Worm (Caenorhabditis elegans) whole organism, young adult: Measurements from ENCODE around the gene set-4.

Source experiments
- B0261.1 ChIP-seq: sonication (generic microtip); optimal IDR thresholded peaks from 2 replicates; lab custom pipeline; 2016; ENCODE audit warnings: mild to moderate bottlenecking, missing genetic modification characterization, moderate library complexity, missing compliant biosample characterization
- B0336.3 ChIP-seq: fragments of 200-800 bp; sonication (Bioruptor generic); IDR thresholded peaks from 2 replicates; pipeline ENCODE4 v1.3.6; 2022; ENCODE audit warnings: missing genetic modification characterization, missing compliant biosample characterization
- F22D6.2 ChIP-seq: sonication (generic microtip); optimal IDR thresholded peaks from 2 replicates; lab custom pipeline; 2016; ENCODE audit warnings: mild to moderate bottlenecking, missing genetic modification characterization, missing compliant biosample characterization
- F33H1.4 ChIP-seq: fragments of 200-800 bp; sonication (Bioruptor generic); IDR thresholded peaks from 2 replicates; pipeline ENCODE4 v1.3.6; 2022; ENCODE audit warnings: missing genetic modification reagents, missing genetic modification characterization, missing compliant biosample characterization
- F39B2.1 ChIP-seq: fragments of 200-800 bp; sonication (Bioruptor generic); IDR thresholded peaks from 2 replicates; pipeline ENCODE4 v1.3.6; 2022; ENCODE audit warnings: missing genetic modification reagents, missing genetic modification characterization, missing compliant biosample characterization
- F57A8.1 ChIP-seq: fragments of 200-800 bp; sonication (Bioruptor generic); optimal IDR thresholded peaks from 2 replicates; lab custom pipeline; 2018; ENCODE audit warnings: mild to moderate bottlenecking, missing genetic modification characterization, moderate library complexity, missing compliant biosample characterization
- K12H6.12 ChIP-seq: fragments of 200-800 bp; sonication (Bioruptor generic); optimal IDR thresholded peaks from 2 replicates; lab custom pipeline; 2018; ENCODE audit warnings: mild to moderate bottlenecking, missing genetic modification characterization, missing compliant biosample characterization
- T26A5.8 ChIP-seq: sonication (generic microtip); optimal IDR thresholded peaks from 2 replicates; lab custom pipeline; 2016; ENCODE audit warnings: missing genetic modification characterization, missing compliant biosample characterization
- Y95B8A.8 ChIP-seq: fragments of 200-800 bp; sonication (Bioruptor generic); IDR thresholded peaks from 2 replicates; pipeline ENCODE4 v1.3.6; 2022; ENCODE audit warnings: missing genetic modification reagents, missing genetic modification characterization, missing compliant biosample characterization
- atf-7 ChIP-seq: sonication (generic microtip); optimal IDR thresholded peaks from 2 replicates; lab custom pipeline; 2017; ENCODE audit warnings: mild to moderate bottlenecking, missing genetic modification characterization, missing compliant biosample characterization
- attf-5 ChIP-seq: fragments of 200-800 bp; sonication (Bioruptor generic); optimal IDR thresholded peaks from 2 replicates; lab custom pipeline; 2018; ENCODE audit warnings: mild to moderate bottlenecking, missing genetic modification characterization, missing compliant biosample characterization
- attf-6 ChIP-seq: fragments of 200-800 bp; sonication (Bioruptor generic); IDR thresholded peaks from 2 replicates; pipeline ENCODE4 v1.3.6; 2022; ENCODE audit warnings: missing genetic modification reagents, missing genetic modification characterization, missing compliant biosample characterization
- ccch-3 ChIP-seq: fragments of 200-800 bp; sonication (Bioruptor generic); optimal IDR thresholded peaks from 2 replicates; lab custom pipeline; 2018; ENCODE audit warnings: mild to moderate bottlenecking, missing genetic modification characterization, missing compliant biosample characterization
- cebp-1 ChIP-seq, 2 experiments: fragments of 200-800 bp in 1 of 2; sonication (Bioruptor generic) in 1 of 2; sonication (generic microtip) in 1 of 2; IDR thresholded peaks in 1 of 2; optimal IDR thresholded peaks in 1 of 2; 2 replicates each; pipeline versions ENCODE4 v1.3.6 to Lab custom; 2017 to 2022; ENCODE audit warnings: missing compliant biosample characterization in 2 of 2, missing genetic modification characterization in 2 of 2, mild to moderate bottlenecking in 1 of 2, missing genetic modification reagents in 1 of 2, moderate library complexity in 1 of 2
- cebp-2 ChIP-seq: fragments of 200-800 bp; sonication (Bioruptor generic); IDR thresholded peaks from 2 replicates; pipeline ENCODE4 v1.3.6; 2022; ENCODE audit warnings: missing genetic modification characterization, missing compliant biosample characterization
- ceh-27 ChIP-seq: fragments of 200-800 bp; sonication (Bioruptor generic); optimal IDR thresholded peaks from 2 replicates; lab custom pipeline; 2018; ENCODE audit warnings: mild to moderate bottlenecking, missing genetic modification characterization, moderate library complexity, missing compliant biosample characterization
- ceh-40 ChIP-seq: fragments of 200-800 bp; sonication (Bioruptor generic); IDR thresholded peaks from 2 replicates; pipeline ENCODE4 v1.3.6; 2022; ENCODE audit warnings: missing genetic modification characterization, missing compliant biosample characterization
- dox-1 ChIP-seq: fragments of 200-800 bp; sonication (Bioruptor generic); IDR thresholded peaks from 2 replicates; pipeline ENCODE4 v1.3.6; 2022; ENCODE audit warnings: missing genetic modification reagents, missing genetic modification characterization, missing compliant biosample characterization
- dpl-1 ChIP-seq: fragments of 150-350 bp; optimal IDR thresholded peaks from 2 replicates; lab custom pipeline; 2014; ENCODE audit warnings: missing biosample characterization, missing genetic modification reagents, missing genetic modification characterization
- efl-1 ChIP-seq: fragments of 150-350 bp; optimal IDR thresholded peaks from 2 replicates; lab custom pipeline; 2014; ENCODE audit warnings: missing biosample characterization, missing genetic modification reagents, missing genetic modification characterization
- egrh-3 ChIP-seq: fragments of 200-800 bp; sonication (Bioruptor generic); IDR thresholded peaks from 2 replicates; pipeline ENCODE4 v1.3.6; 2022; ENCODE audit warnings: missing genetic modification reagents, missing genetic modification characterization, missing compliant biosample characterization
- ets-4 ChIP-seq: fragments of 200-800 bp; sonication (Bioruptor generic); optimal IDR thresholded peaks from 2 replicates; lab custom pipeline; 2018; ENCODE audit warnings: mild to moderate bottlenecking, missing genetic modification characterization, missing compliant biosample characterization
- fkh-3 ChIP-seq: sonication (generic microtip); optimal IDR thresholded peaks from 2 replicates; lab custom pipeline; 2016; ENCODE audit warnings: mild to moderate bottlenecking, missing genetic modification characterization, missing compliant biosample characterization
- hlh-12 ChIP-seq: sonication (generic microtip); optimal IDR thresholded peaks from 2 replicates; lab custom pipeline; 2016; ENCODE audit warnings: missing genetic modification characterization, missing compliant biosample characterization
- hrde-1 ChIP-seq: sonication (generic microtip); optimal IDR thresholded peaks from 2 replicates; lab custom pipeline; 2016; ENCODE audit warnings: missing genetic modification characterization, mild to moderate bottlenecking, missing compliant biosample characterization, moderate library complexity, missing genotype, missing genetic modification reagents, borderline replicate concordance
- lag-1 ChIP-seq: fragments of 200-800 bp; sonication (Bioruptor generic); IDR thresholded peaks from 2 replicates; pipeline ENCODE4 v1.3.6; 2022; ENCODE audit warnings: missing genetic modification reagents, missing genetic modification characterization, missing compliant biosample characterization
- let-526 ChIP-seq: fragments of 200-800 bp; sonication (Bioruptor generic); IDR thresholded peaks from 2 replicates; pipeline ENCODE4 v1.3.6; 2022; ENCODE audit warnings: missing genetic modification reagents, missing genetic modification characterization, missing compliant biosample characterization
- lin-26 ChIP-seq: fragments of 200-800 bp; sonication (Bioruptor generic); IDR thresholded peaks from 2 replicates; pipeline ENCODE4 v1.3.6; 2022; ENCODE audit warnings: missing genetic modification reagents, missing genetic modification characterization, missing compliant biosample characterization
- lin-40 ChIP-seq: sonication (generic microtip); optimal IDR thresholded peaks from 2 replicates; lab custom pipeline; 2016; ENCODE audit warnings: missing genetic modification characterization, mild to moderate bottlenecking, missing compliant biosample characterization, missing genotype, missing genetic modification reagents
- lin-54 ChIP-seq: fragments of 200-800 bp; sonication (Bioruptor generic); optimal IDR thresholded peaks from 2 replicates; lab custom pipeline; 2018; ENCODE audit warnings: mild to moderate bottlenecking, missing genetic modification characterization, missing compliant biosample characterization
- madf-8 ChIP-seq: fragments of 200-800 bp; sonication (Bioruptor generic); conservative IDR thresholded peaks from 2 replicates; pipeline ENCODE4 v1.3.6; 2022; ENCODE audit warnings: missing genetic modification reagents, missing genetic modification characterization, missing compliant biosample characterization
- mel-28 ChIP-seq: sonication (generic microtip); optimal IDR thresholded peaks from 2 replicates; lab custom pipeline; 2016; ENCODE audit warnings: borderline replicate concordance, mild to moderate bottlenecking, missing genetic modification characterization, missing compliant biosample characterization
- mes-4 ChIP-seq: sonication (generic microtip); optimal IDR thresholded peaks from 2 replicates; lab custom pipeline; 2016; ENCODE audit warnings: missing genotype, missing genetic modification characterization, missing compliant biosample characterization
- nhr-179 ChIP-seq: sonication (generic microtip); optimal IDR thresholded peaks from 2 replicates; lab custom pipeline; 2016; ENCODE audit warnings: mild to moderate bottlenecking, missing genetic modification characterization, missing compliant biosample characterization
- nhr-27 ChIP-seq: fragments of 200-800 bp; sonication (Bioruptor generic); optimal IDR thresholded peaks from 2 replicates; lab custom pipeline; 2018; ENCODE audit warnings: mild to moderate bottlenecking, missing genetic modification characterization, moderate library complexity, missing compliant biosample characterization
- nhr-80 ChIP-seq: sonication (generic microtip); optimal IDR thresholded peaks from 2 replicates; lab custom pipeline; 2016; ENCODE audit warnings: missing genetic modification characterization, missing compliant biosample characterization
- pha-4 ChIP-seq: fragments of 150-350 bp; sonication (generic microtip); optimal IDR thresholded peaks from 2 replicates; lab custom pipeline; 2014; ENCODE audit warnings: missing biosample characterization, missing genetic modification reagents, missing genetic modification characterization
- rec-8 ChIP-seq, 2 experiments: sonication (generic microtip); optimal IDR thresholded peaks; 2 replicates each; lab custom pipeline; 2016; ENCODE audit warnings: mild to moderate bottlenecking in 2 of 2, missing genetic modification characterization in 2 of 2, missing genetic modification reagents in 2 of 2, missing genotype in 2 of 2, missing biosample characterization in 1 of 2, missing compliant biosample characterization in 1 of 2, moderate library complexity in 1 of 2
- repo-1 ChIP-seq: sonication (generic microtip); optimal IDR thresholded peaks from 2 replicates; lab custom pipeline; 2017; ENCODE audit warnings: mild to moderate bottlenecking, missing genetic modification characterization, missing compliant biosample characterization
- rpc-1 ChIP-seq, 2 experiments: fragments of 150-350 bp in 1 of 2; sonication (generic microtip) in 1 of 2; optimal IDR thresholded peaks; 2 replicates each; lab custom pipeline; 2014 to 2018; ENCODE audit warnings: missing biosample characterization in 1 of 2, missing genetic modification characterization in 1 of 2, missing genetic modification reagents in 1 of 2, missing genotype in 1 of 2
- sea-2 ChIP-seq: fragments of 200-800 bp; sonication (Bioruptor generic); IDR thresholded peaks from 2 replicates; pipeline ENCODE4 v1.3.6; 2022; ENCODE audit warnings: missing genetic modification characterization, missing compliant biosample characterization
- snpc-4 ChIP-seq, 5 experiments: fragments of 150-350 bp in 1 of 5; sonication (generic microtip) in 4 of 5; optimal IDR thresholded peaks; 2 replicates each; lab custom pipeline; 2014 to 2018; ENCODE audit warnings: missing genetic modification characterization in 5 of 5, missing biosample characterization in 3 of 5, antibody characterized with exemption in 2 of 5, mild to moderate bottlenecking in 2 of 5, missing compliant biosample characterization in 2 of 5, missing genotype in 2 of 5, moderate library complexity in 2 of 5, missing genetic modification reagents in 1 of 5
- tbp1 ChIP-seq: fragments of 200-800 bp; sonication (Bioruptor generic); optimal IDR thresholded peaks from 2 replicates; lab custom pipeline; 2018; ENCODE audit warnings: mild to moderate bottlenecking, missing genetic modification characterization, missing compliant biosample characterization
- tlf-1 ChIP-seq: fragments of 200-800 bp; sonication (Bioruptor generic); optimal IDR thresholded peaks from 2 replicates; lab custom pipeline; 2018; ENCODE audit warnings: mild to moderate bottlenecking, missing genetic modification characterization, missing compliant biosample characterization
- unc-130 ChIP-seq: sonication (generic microtip); optimal IDR thresholded peaks from 2 replicates; lab custom pipeline; 2016; ENCODE audit warnings: missing genetic modification reagents, missing genetic modification characterization, missing compliant biosample characterization
- ztf-26 ChIP-seq: sonication (generic microtip); optimal IDR thresholded peaks from 2 replicates; lab custom pipeline; 2017; ENCODE audit warnings: missing genetic modification characterization, missing compliant biosample characterization
- ztf-28 ChIP-seq: fragments of 200-800 bp; sonication (Bioruptor generic); IDR thresholded peaks from 2 replicates; pipeline ENCODE4 v1.3.6; 2022; ENCODE audit warnings: missing genetic modification reagents, missing genetic modification characterization, missing compliant biosample characterization
- ztf-3 ChIP-seq: fragments of 200-800 bp; sonication (Bioruptor generic); optimal IDR thresholded peaks from 2 replicates; lab custom pipeline; 2018; ENCODE audit warnings: mild to moderate bottlenecking, missing genetic modification characterization, missing compliant biosample characterization
- ztf-6 ChIP-seq: fragments of 200-800 bp; sonication (Bioruptor generic); IDR thresholded peaks from 2 replicates; pipeline ENCODE4 v1.3.6; 2022; ENCODE audit warnings: missing genetic modification reagents, missing genetic modification characterization, missing compliant biosample characterization

Gene set-4

DNA sequence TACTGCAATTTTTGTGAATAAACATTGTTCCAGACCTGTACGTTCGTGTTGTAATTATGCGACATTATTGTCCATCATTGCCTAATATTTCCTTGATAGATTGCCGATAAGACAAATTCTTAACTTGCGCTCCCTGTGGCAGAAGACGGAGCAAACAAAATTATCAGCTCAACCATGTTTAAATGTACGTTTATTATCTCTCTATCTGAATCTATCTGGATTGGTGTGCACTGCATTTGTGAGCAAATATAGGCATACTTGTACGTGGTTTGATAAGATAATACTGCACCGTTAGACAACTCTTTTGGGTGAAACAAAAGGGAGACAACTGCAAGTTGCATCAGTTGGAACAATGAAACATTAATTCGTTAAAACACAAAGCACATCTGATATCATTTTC, 3.8 kb downstream of the set-4 start:
- TF ChIP-seq dpl-1 (GFP tag; lab: Kevin White, UChicago) (no peak), attf-5 (GFP tag; lab: Kevin White, UChicago) (no peak), F57A8.1 (GFP tag; lab: Kevin White, UChicago) (no peak), ets-4 (peak; percentile 90), mes-4 (no peak), tbp1 (GFP tag; lab: Kevin White, UChicago) (peak; percentile 30), madf-8 (no peak), ccch-3 (no peak), B0336.3 (GFP tag; lab: Robert Waterston, UW) (no peak), lin-40 (tag; lab: Kevin White, UChicago) (peak; percentile 5), atf-7 (tag; lab: Kevin White, UChicago) (peak; percentile 26), ztf-28 (GFP tag; lab: Robert Waterston, UW) (no peak), K12H6.12 (no peak), ztf-26 (no peak), hlh-12 (no peak), F22D6.2 (tag; lab: Kevin White, UChicago) (no peak), attf-6 (GFP tag; lab: Robert Waterston, UW) (no peak), cebp-2 (no peak), sea-2 (no peak), efl-1 (GFP tag; lab: Kevin White, UChicago) (no peak), ztf-6 (GFP tag; lab: Robert Waterston, UW) (no peak), T26A5.8 (no peak), mel-28 (tag; lab: Kevin White, UChicago) (no peak), pha-4 (no peak), ceh-40 (GFP tag; lab: Robert Waterston, UW) (no peak), hrde-1 (tag; lab: Kevin White, UChicago) (no peak), ztf-3 (GFP tag; lab: Kevin White, UChicago) (no peak), repo-1 (tag; lab: Kevin White, UChicago) (no peak), lag-1 (GFP tag; lab: Robert Waterston, UW) (no peak), nhr-80 (tag; lab: Kevin White, UChicago) (peak; percentile 98), dox-1 (GFP tag; lab: Robert Waterston, UW) (peak; percentile 62), let-526 (GFP tag; lab: Robert Waterston, UW) (no peak), egrh-3 (no peak), rec-8 (tag; optimal IDR thresholded peaks at IDR 0.05; lab: Kevin White, UChicago) (no peak), B0261.1 (tag; lab: Kevin White, UChicago) (no peak), ceh-27 (GFP tag; lab: Kevin White, UChicago) (no peak), nhr-27 (tag; lab: Kevin White, UChicago) (no peak), snpc-4 (GFP tag; optimal IDR thresholded peaks at IDR 0.05; lab: Kevin White, UChicago) (no peak), snpc-4 (tag; optimal IDR thresholded peaks at IDR 0.05; lab: Kevin White, UChicago) (no peak), cebp-1 (GFP tag; IDR thresholded peaks at IDR 0.05; lab: Robert Waterston, UW) (no peak), cebp-1 (tag; optimal IDR thresholded peaks at IDR 0.05; lab: Kevin White, UChicago) (no peak), tlf-1 (GFP tag; lab: Kevin White, UChicago) (no peak), rpc-1 (optimal IDR thresholded peaks at IDR 0.05; lab: Kevin White, UChicago) (no peak), rpc-1 (tag; optimal IDR thresholded peaks at IDR 0.05; lab: Kevin White, UChicago) (no peak), lin-26 (no peak), lin-54 (GFP tag; lab: Kevin White, UChicago) (peak; percentile 28), F33H1.4 (GFP tag; lab: Robert Waterston, UW) (no peak), F39B2.1 (GFP tag; lab: Robert Waterston, UW) (no peak), nhr-179 (tag; lab: Kevin White, UChicago) (no peak), Y95B8A.8 (GFP tag; lab: Robert Waterston, UW) (no peak), unc-130 (GFP tag; lab: Kevin White, UChicago) (no peak), fkh-3 (tag; lab: Kevin White, UChicago) (no peak)
